Worm (Caenorhabditis elegans) whole organism, L3 larva: Measurements from ENCODE around the gene Y71H2AM.25.

Source experiments
- ZK546.5 ChIP-seq: sonication (generic microtip); optimal IDR thresholded peaks from 2 replicates; lab custom pipeline; 2017; ENCODE audit warnings: missing biosample characterization, missing genetic modification characterization
- aly-2 ChIP-seq: fragments of 150-350 bp; optimal IDR thresholded peaks from 2 replicates; lab custom pipeline; 2014; ENCODE audit warnings: missing biosample characterization, missing genetic modification characterization
- nhr-25 ChIP-seq: sonication (generic microtip); optimal IDR thresholded peaks from 2 replicates; lab custom pipeline; 2017; ENCODE audit warnings: missing biosample characterization, missing genetic modification characterization
- nhr-76 ChIP-seq: fragments of 150-350 bp; sonication (generic microtip); optimal IDR thresholded peaks from 5 replicates; lab custom pipeline; 2014; ENCODE audit warnings: missing biosample characterization, missing genetic modification characterization
- pha-4 ChIP-seq: fragments of 150-350 bp; optimal IDR thresholded peaks from 2 replicates; lab custom pipeline; 2014; ENCODE audit warnings: missing biosample characterization, missing genetic modification reagents, missing genetic modification characterization
- snpc-4 ChIP-seq: fragments of 150-350 bp; optimal IDR thresholded peaks from 2 replicates; lab custom pipeline; 2014; ENCODE audit warnings: missing biosample characterization, missing genetic modification characterization

DNA sequence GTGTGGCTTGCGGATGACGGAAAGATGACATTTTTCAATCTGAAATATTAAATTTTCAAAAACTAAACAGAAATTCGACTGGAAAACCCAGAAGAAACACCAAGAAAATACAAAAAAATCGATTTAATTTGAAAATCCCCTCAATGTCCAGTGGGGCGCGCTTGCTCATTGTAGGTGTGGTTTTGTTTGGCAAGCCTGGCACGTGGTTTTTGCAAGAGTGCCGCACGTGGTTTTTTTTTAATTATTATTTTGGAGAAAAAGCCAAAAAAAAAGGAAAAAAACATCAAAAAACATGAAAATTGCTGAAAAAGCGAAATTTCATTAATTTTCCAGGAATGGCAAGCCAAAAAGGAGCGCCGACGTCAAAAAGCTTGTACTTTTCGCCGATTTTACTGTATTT is 33.6 kb upstream of the Y71H2AM.25 start, which contains the start of gene swsn-3:
- TF ChIP-seq aly-2 (tag; lab: Kevin White, UChicago) (no peak), nhr-25 (peak; percentile 75), snpc-4 (tag; lab: Kevin White, UChicago) (peak; percentile 79), nhr-76 (peak; percentile 5), ZK546.5 (tag; lab: Kevin White, UChicago) (no peak), pha-4 (tag; lab: Kevin White, UChicago) (peak; percentile 94)
